Worm (Caenorhabditis elegans) whole organism, young adult: ENCODE measurements around the gene C16C8.14.
"Not testable (repeated sequence)": the region's sequence is repeated elsewhere in the genome, so short reads cannot be mapped to it uniquely, and the experiment has no call there.

Experiments used
- B0035.1 ChIP-seq: sonication (generic microtip); optimal IDR thresholded peaks from 2 replicates; lab custom pipeline; 2016; ENCODE audit warnings: missing genetic modification characterization, mild to moderate bottlenecking, missing compliant biosample characterization, missing genotype, missing genetic modification reagents
- B0336.3 ChIP-seq: fragments of 200-800 bp; sonication (Bioruptor generic); IDR thresholded peaks from 2 replicates; pipeline ENCODE4 v1.3.6; 2022; ENCODE audit warnings: missing genetic modification characterization, missing compliant biosample characterization
- C17E4.6 ChIP-seq: fragments of 200-800 bp; sonication (Bioruptor generic); IDR thresholded peaks from 2 replicates; pipeline ENCODE4 v1.3.6; 2022; ENCODE audit warnings: missing genetic modification reagents, missing genetic modification characterization, missing compliant biosample characterization
- F22D6.2 ChIP-seq: sonication (generic microtip); optimal IDR thresholded peaks from 2 replicates; lab custom pipeline; 2016; ENCODE audit warnings: mild to moderate bottlenecking, missing genetic modification characterization, missing compliant biosample characterization
- F23B12.7 ChIP-seq: sonication (generic microtip); optimal IDR thresholded peaks from 2 replicates; lab custom pipeline; 2017; ENCODE audit warnings: missing genetic modification characterization, mild to moderate bottlenecking, missing compliant biosample characterization, antibody characterized with exemption, moderate library complexity; ENCODE audit not compliant: insufficient read depth
- F52B5.7 ChIP-seq: sonication (generic microtip); optimal IDR thresholded peaks from 2 replicates; lab custom pipeline; 2016; ENCODE audit warnings: mild to moderate bottlenecking, missing genetic modification characterization, missing compliant biosample characterization
- F57A8.1 ChIP-seq: fragments of 200-800 bp; sonication (Bioruptor generic); optimal IDR thresholded peaks from 2 replicates; lab custom pipeline; 2018; ENCODE audit warnings: mild to moderate bottlenecking, missing genetic modification characterization, moderate library complexity, missing compliant biosample characterization
- T07F8.4 ChIP-seq: sonication (generic microtip); optimal IDR thresholded peaks from 2 replicates; lab custom pipeline; 2016; ENCODE audit warnings: mild to moderate bottlenecking, missing genetic modification characterization, moderate library complexity, missing compliant biosample characterization
- Y56A3A.18 ChIP-seq: fragments of 200-800 bp; sonication (Bioruptor generic); IDR thresholded peaks from 2 replicates; pipeline ENCODE4 v1.3.6; 2022; ENCODE audit warnings: missing genetic modification reagents, missing genetic modification characterization, missing compliant biosample characterization
- Y79H2A.3 ChIP-seq: fragments of 200-800 bp; sonication (Bioruptor generic); conservative IDR thresholded peaks from 2 replicates; pipeline ENCODE4 v1.3.6; 2022; ENCODE audit warnings: missing genetic modification reagents, missing genetic modification characterization, missing compliant biosample characterization
- atf-7 ChIP-seq: sonication (generic microtip); optimal IDR thresholded peaks from 2 replicates; lab custom pipeline; 2017; ENCODE audit warnings: mild to moderate bottlenecking, missing genetic modification characterization, missing compliant biosample characterization
- attf-6 ChIP-seq: fragments of 200-800 bp; sonication (Bioruptor generic); IDR thresholded peaks from 2 replicates; pipeline ENCODE4 v1.3.6; 2022; ENCODE audit warnings: missing genetic modification reagents, missing genetic modification characterization, missing compliant biosample characterization
- ceh-100 ChIP-seq: fragments of 200-800 bp; sonication (Bioruptor generic); IDR thresholded peaks from 2 replicates; pipeline ENCODE4 v1.3.6; 2022; ENCODE audit warnings: missing genetic modification reagents, missing genetic modification characterization, missing compliant biosample characterization
- ceh-27 ChIP-seq: fragments of 200-800 bp; sonication (Bioruptor generic); optimal IDR thresholded peaks from 2 replicates; lab custom pipeline; 2018; ENCODE audit warnings: mild to moderate bottlenecking, missing genetic modification characterization, moderate library complexity, missing compliant biosample characterization
- die-1 ChIP-seq: sonication (generic microtip); optimal IDR thresholded peaks from 2 replicates; lab custom pipeline; 2016; ENCODE audit warnings: missing genotype, mild to moderate bottlenecking, missing genetic modification characterization, missing compliant biosample characterization
- dox-1 ChIP-seq: fragments of 200-800 bp; sonication (Bioruptor generic); IDR thresholded peaks from 2 replicates; pipeline ENCODE4 v1.3.6; 2022; ENCODE audit warnings: missing genetic modification reagents, missing genetic modification characterization, missing compliant biosample characterization
- egl-44 ChIP-seq: fragments of 200-800 bp; sonication (Bioruptor generic); IDR thresholded peaks from 2 replicates; pipeline ENCODE4 v1.3.6; 2022; ENCODE audit warnings: missing genetic modification reagents, missing genetic modification characterization, missing compliant biosample characterization
- ets-4 ChIP-seq: fragments of 200-800 bp; sonication (Bioruptor generic); optimal IDR thresholded peaks from 2 replicates; lab custom pipeline; 2018; ENCODE audit warnings: mild to moderate bottlenecking, missing genetic modification characterization, missing compliant biosample characterization
- hmg-1.2 ChIP-seq: fragments of 200-800 bp; sonication (Bioruptor generic); IDR thresholded peaks from 2 replicates; pipeline ENCODE4 v1.3.6; 2022; ENCODE audit warnings: missing genetic modification reagents, missing genetic modification characterization, missing compliant biosample characterization
- hmg-20 ChIP-seq: fragments of 200-800 bp; sonication (Bioruptor generic); IDR thresholded peaks from 2 replicates; pipeline ENCODE4 v1.3.6; 2022; ENCODE audit warnings: missing genetic modification reagents, missing genetic modification characterization, missing compliant biosample characterization
- lin-40 ChIP-seq: sonication (generic microtip); optimal IDR thresholded peaks from 2 replicates; lab custom pipeline; 2016; ENCODE audit warnings: missing genetic modification characterization, mild to moderate bottlenecking, missing compliant biosample characterization, missing genotype, missing genetic modification reagents
- lin-54 ChIP-seq: fragments of 200-800 bp; sonication (Bioruptor generic); optimal IDR thresholded peaks from 2 replicates; lab custom pipeline; 2018; ENCODE audit warnings: mild to moderate bottlenecking, missing genetic modification characterization, missing compliant biosample characterization
- lir-1 ChIP-seq: fragments of 200-800 bp; sonication (Bioruptor generic); conservative IDR thresholded peaks from 2 replicates; pipeline ENCODE4 v1.3.6; 2022; ENCODE audit warnings: missing genetic modification reagents, missing genetic modification characterization, missing compliant biosample characterization
- madf-3 ChIP-seq: fragments of 200-800 bp; sonication (Bioruptor generic); IDR thresholded peaks from 2 replicates; pipeline ENCODE4 v1.3.6; 2022; ENCODE audit warnings: missing genetic modification reagents, missing genetic modification characterization, missing compliant biosample characterization
- madf-8 ChIP-seq: fragments of 200-800 bp; sonication (Bioruptor generic); conservative IDR thresholded peaks from 2 replicates; pipeline ENCODE4 v1.3.6; 2022; ENCODE audit warnings: missing genetic modification reagents, missing genetic modification characterization, missing compliant biosample characterization
- nhr-179 ChIP-seq: sonication (generic microtip); optimal IDR thresholded peaks from 2 replicates; lab custom pipeline; 2016; ENCODE audit warnings: mild to moderate bottlenecking, missing genetic modification characterization, missing compliant biosample characterization
- nhr-90 ChIP-seq: sonication (generic microtip); optimal IDR thresholded peaks from 2 replicates; lab custom pipeline; 2016; ENCODE audit warnings: missing genotype, mild to moderate bottlenecking, missing genetic modification characterization, missing compliant biosample characterization
- pbrm-1 ChIP-seq: fragments of 200-800 bp; sonication (Bioruptor generic); IDR thresholded peaks from 2 replicates; pipeline ENCODE4 v1.3.6; 2022; ENCODE audit warnings: missing genetic modification reagents, missing genetic modification characterization, missing compliant biosample characterization
- pha-4 ChIP-seq: fragments of 150-350 bp; sonication (generic microtip); optimal IDR thresholded peaks from 2 replicates; lab custom pipeline; 2014; ENCODE audit warnings: missing biosample characterization, missing genetic modification reagents, missing genetic modification characterization
- snpc-1.1 ChIP-seq: sonication (generic microtip); optimal IDR thresholded peaks from 2 replicates; lab custom pipeline; 2017; ENCODE audit warnings: missing genetic modification characterization, mild to moderate bottlenecking, missing compliant biosample characterization, antibody characterized with exemption, moderate library complexity, missing genotype, missing genetic modification reagents; ENCODE audit not compliant: insufficient read depth
- snpc-3.4 ChIP-seq: sonication (generic microtip); optimal IDR thresholded peaks from 2 replicates; lab custom pipeline; 2017; ENCODE audit warnings: missing genetic modification characterization, mild to moderate bottlenecking, missing compliant biosample characterization, antibody characterized with exemption, moderate library complexity, missing genotype, missing genetic modification reagents
- snpc-4 ChIP-seq, 5 experiments: fragments of 150-350 bp in 1 of 5; sonication (generic microtip) in 4 of 5; optimal IDR thresholded peaks; 2 replicates each; lab custom pipeline; 2014 to 2018; ENCODE audit warnings: missing genetic modification characterization in 5 of 5, missing biosample characterization in 3 of 5, antibody characterized with exemption in 2 of 5, mild to moderate bottlenecking in 2 of 5, missing compliant biosample characterization in 2 of 5, missing genotype in 2 of 5, moderate library complexity in 2 of 5, missing genetic modification reagents in 1 of 5
- unc-130 ChIP-seq: sonication (generic microtip); optimal IDR thresholded peaks from 2 replicates; lab custom pipeline; 2016; ENCODE audit warnings: missing genetic modification reagents, missing genetic modification characterization, missing compliant biosample characterization
- unc-62 ChIP-seq: fragments of 150-350 bp; optimal IDR thresholded peaks from 2 replicates; lab custom pipeline; 2014; ENCODE audit warnings: missing biosample characterization, missing genetic modification reagents, missing genetic modification characterization

The C16C8.14 gene

DNA sequence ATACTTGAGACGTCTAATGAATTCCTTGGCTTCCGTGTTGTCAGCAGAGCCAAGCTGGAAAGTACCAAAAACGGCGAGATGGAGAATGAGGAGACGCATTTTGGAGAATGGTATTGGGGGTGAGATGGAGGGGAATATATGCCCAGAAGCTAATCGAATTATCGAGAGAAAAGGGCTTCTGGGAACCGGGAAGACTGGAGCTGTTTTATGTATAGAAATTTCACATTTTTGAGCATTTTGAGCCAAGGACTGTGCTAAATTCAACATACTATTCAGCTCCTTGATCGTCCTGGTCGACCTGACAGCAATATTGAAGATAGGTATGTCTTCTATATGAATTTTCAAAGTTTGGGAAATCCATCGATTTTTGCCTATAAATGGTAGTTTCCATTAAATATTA is 10.4 kb downstream of the C16C8.14 start, which contains the start of gene C16C8.7:
TSS of gene C16C8.7 (minus strand) at position 101 of the 400 bp plus-strand sequence.
- no peak for TF ChIP-seq F52B5.7 (tag; lab: Kevin White, UChicago)
- no peak for TF ChIP-seq madf-3 (GFP tag; lab: Robert Waterston, UW)
- no peak for TF ChIP-seq unc-62 (GFP tag; lab: Kevin White, UChicago)
- TF ChIP-seq lin-54, result no peak
- no peak for TF ChIP-seq pbrm-1
- TF ChIP-seq unc-130 (GFP tag; lab: Kevin White, UChicago), result no peak
- TF ChIP-seq hmg-20 (GFP tag; lab: Robert Waterston, UW), result no peak
- no peak for TF ChIP-seq Y79H2A.3 (GFP tag; lab: Robert Waterston, UW)
- no peak for TF ChIP-seq snpc-3.4
- TF ChIP-seq B0035.1 (tag; lab: Kevin White, UChicago), result no peak
- no peak for TF ChIP-seq lir-1
- no peak for TF ChIP-seq F57A8.1
- no peak for TF ChIP-seq egl-44 (GFP tag; lab: Robert Waterston, UW)
- TF ChIP-seq nhr-90, result no peak

- no peak for TF ChIP-seq ceh-100 (GFP tag; lab: Robert Waterston, UW)
- TF ChIP-seq attf-6 (GFP tag; lab: Robert Waterston, UW), result no peak
- TF ChIP-seq hmg-1.2 (GFP tag; lab: Robert Waterston, UW), result no peak
- no peak for TF ChIP-seq nhr-179 (tag; lab: Kevin White, UChicago)
- TF ChIP-seq dox-1, result no peak
- TF ChIP-seq pha-4, result no peak
- TF ChIP-seq lin-40 (tag; lab: Kevin White, UChicago), result no peak
- no peak for TF ChIP-seq madf-8 (GFP tag; lab: Robert Waterston, UW)
- TF ChIP-seq Y56A3A.18 (GFP tag; lab: Robert Waterston, UW), result no peak
- TF ChIP-seq C17E4.6, result no peak
- TF ChIP-seq, all 124 proteins: peak for 0
Measured at ce11 chrII:3461586-3461985, 12.0 kb downstream of the C16C8.14 start, which contains the start of gene C16C8.8. Gene C16C8.8 (minus strand): TSS chrII:3461686.

- TF ChIP-seq die-1 (tag; lab: Kevin White, UChicago) (no peak), snpc-4 (GFP tag; optimal IDR thresholded peaks at IDR 0.05; lab: Kevin White, UChicago) (no peak), snpc-4 (tag; optimal IDR thresholded peaks at IDR 0.05; lab: Kevin White, UChicago) (no peak), B0336.3 (GFP tag; lab: Robert Waterston, UW) (no peak), hmg-20 (GFP tag; lab: Robert Waterston, UW) (no peak), T07F8.4 (no peak), snpc-1.1 (no peak), ets-4 (GFP tag; lab: Kevin White, UChicago) (no peak), F22D6.2 (tag; lab: Kevin White, UChicago) (no peak)
Measured at ce11 chrII:3463097-3463496, 13.5 kb downstream of the C16C8.14 start, which contains the start of gene C16C8.9. Gene C16C8.9 (minus strand): TSS chrII:3463197.

DNA sequence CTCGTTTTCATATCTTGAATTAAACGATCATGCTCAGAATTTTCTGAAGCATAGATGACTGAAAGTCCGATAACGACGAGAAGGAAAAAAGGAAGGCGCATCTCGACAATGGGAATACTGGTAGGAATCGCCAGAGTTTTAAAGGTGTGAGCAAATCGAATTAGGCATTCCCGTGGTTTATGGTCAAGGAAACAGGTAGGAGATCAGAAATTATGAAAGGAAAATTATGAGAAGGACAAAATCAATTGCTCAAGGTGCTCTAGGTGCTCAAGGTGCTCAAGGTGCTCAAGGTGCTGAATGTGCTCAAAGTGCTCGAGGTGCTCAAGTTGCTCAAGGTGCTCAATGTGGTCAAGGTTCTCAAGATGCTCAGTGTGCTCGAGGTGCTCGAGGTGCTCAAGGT is 15.0 kb downstream of the C16C8.14 start, which contains the start of gene C16C8.10:
TSS of gene C16C8.10 (minus strand) at position 101 of the 400 bp plus-strand sequence.
- not testable (repeated sequence) for TF ChIP-seq ceh-27 (GFP tag; lab: Kevin White, UChicago); atf-7 (tag; lab: Kevin White, UChicago); F23B12.7 (tag; lab: Kevin White, UChicago)
